Worm (Caenorhabditis elegans): ENCODE results near the gene nas-23.

The nas-23 gene

ce11 chrII:7456184-7456583, 37.3 kb downstream of the nas-23 start, which contains the start of gene D1022.3:
D1022.3 (minus strand) TSS chrII:7456284.
- no peak for TF ChIP-seq R02D3.7 (tag; optimal IDR thresholded peaks at IDR 0.05)

All from whole organism, L3 larva.